Worm (Caenorhabditis elegans) whole organism, early embryonic: ENCODE data around the gene C07H6.9.

Experiments
- aly-1 ChIP-seq: sonication (generic microtip); optimal IDR thresholded peaks from 2 replicates; lab custom pipeline; 2016; ENCODE audit warnings: missing genetic modification characterization, missing compliant biosample characterization
- ama-1 ChIP-seq: fragments of 150-350 bp; optimal IDR thresholded peaks from 2 replicates; lab custom pipeline; 2014
- hnd-1 ChIP-seq: sonication (generic microtip); optimal IDR thresholded peaks from 2 replicates; lab custom pipeline; 2016; ENCODE audit warnings: missing genetic modification characterization, missing compliant biosample characterization

DNA sequence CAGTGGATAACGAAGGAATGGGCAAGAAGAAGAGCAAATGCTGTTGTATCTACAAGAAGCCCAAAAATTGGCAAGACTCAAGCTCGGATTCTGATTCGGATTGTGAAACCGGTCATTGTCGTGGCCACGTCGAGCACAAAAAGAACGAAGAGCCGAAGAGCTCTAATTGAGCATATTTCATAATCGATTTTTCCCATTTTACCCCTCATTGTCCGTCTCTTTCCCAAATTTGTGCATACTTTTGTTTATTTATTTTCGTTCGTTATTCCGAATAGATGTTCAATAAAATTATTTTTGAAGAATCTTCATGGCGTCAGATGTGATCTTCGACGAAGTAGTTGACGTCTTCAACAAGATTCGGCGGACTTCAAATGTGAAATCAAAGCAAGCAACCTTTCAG is 21.9 kb upstream of the C07H6.9 start, which contains the start of gene lig-4:
- TF ChIP-seq hnd-1 (no peak), ama-1 (no peak), aly-1 (no peak)
